Fruit fly (Drosophila melanogaster): Measurements from ENCODE around the gene CG18170.

Gene CG18170

DNA sequence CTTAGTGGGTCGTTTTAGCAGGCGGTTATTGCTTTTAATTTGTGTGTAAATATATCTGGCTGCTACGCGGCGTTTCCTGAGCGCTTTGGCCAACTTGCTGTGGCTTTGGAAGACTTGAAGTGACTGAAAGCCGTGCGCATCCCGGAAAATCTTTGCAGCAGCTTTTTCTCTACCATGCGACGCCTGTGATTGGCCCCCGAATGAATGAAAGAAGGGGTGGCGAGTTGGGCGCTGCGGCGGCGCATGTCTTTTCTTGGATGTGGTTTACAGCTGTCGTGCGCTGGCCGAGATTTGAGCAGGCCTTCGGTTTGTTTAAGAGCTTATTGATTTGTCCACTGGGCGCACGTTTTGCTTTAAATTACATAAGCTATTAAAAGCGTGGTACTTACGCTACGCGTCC, 60.8 kb downstream of the CG18170 start:
- no peak for TF ChIP-seq noc (tag; optimal IDR thresholded peaks at IDR 0.05)

DNA sequence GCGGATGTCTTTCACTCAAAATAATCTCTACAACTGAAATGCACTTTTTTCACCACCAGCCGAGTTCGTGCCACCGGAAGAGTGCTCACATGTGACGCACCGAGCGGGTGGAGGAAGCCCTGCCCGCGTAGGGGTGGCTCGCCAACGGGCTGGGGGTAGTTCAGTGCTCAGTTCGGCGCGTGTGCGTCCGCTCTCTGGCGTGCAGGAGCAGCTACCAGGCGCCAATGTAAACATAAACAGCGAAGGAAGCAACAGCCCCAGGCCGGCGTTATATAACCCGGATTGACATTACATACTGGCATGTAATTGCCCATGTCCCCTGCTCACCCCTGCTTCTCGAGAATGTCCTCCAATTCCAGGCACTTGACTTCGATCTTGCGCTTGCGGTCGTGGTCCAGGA, 61.5 kb downstream of the CG18170 start:
- TF ChIP-seq noc (tag; optimal IDR thresholded peaks at IDR 0.05) = no peak

DNA sequence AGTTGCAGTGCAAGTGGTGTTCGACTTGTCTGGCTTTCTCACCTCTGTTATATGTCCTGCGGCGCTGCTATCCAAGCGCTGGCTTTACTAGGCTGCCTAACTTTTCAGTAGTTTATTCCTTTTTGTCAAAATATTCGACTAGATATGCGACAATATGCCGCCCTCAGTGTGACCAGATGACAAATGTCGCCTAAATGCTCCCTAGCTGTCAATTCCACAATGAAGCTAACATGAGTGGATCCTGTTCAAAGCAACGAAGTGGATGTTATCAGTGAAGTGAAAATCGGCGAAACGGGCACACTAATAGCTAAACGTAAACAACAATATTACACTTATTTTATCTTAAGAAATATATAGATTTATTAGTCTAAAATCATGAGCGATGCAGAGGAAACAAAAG, 62.1 kb downstream of the CG18170 start, which contains the start of the genes Srrm234 and CG7974:
TSS of gene Srrm234 (minus strand) at position 189 of the 400 bp plus-strand sequence.
TSS of gene CG7974 (plus strand) at position 263 of the 400 bp plus-strand sequence.
- no peak for TF ChIP-seq noc (tag; optimal IDR thresholded peaks at IDR 0.05)

DNA sequence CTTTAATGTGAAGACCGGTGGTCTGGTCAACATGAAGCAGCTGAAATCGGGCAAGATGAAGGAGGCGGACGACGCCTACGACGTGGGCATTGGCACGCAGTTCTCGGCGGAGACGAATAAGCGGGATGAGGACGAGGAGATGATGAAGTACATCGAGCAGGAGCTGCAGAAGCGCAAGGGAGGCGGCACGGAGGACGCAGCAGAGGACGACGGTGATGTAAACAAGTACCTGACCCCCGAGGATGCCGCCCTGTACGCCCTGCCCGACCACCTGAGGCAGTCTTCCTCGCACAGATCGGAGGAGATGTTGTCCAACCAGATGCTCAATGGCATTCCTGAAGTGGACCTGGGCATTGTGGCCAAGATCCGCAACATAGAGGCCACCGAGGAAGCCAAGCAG, 62.8 kb downstream of the CG18170 start:
- TF ChIP-seq noc (tag; optimal IDR thresholded peaks at IDR 0.05) = no peak
